Fruit fly (Drosophila melanogaster): ENCODE results near the gene Bhmt.
A peak's percentile ranks its signal among the peaks of the same experiment; 100 is the strongest.

Bhmt gene

DNA sequence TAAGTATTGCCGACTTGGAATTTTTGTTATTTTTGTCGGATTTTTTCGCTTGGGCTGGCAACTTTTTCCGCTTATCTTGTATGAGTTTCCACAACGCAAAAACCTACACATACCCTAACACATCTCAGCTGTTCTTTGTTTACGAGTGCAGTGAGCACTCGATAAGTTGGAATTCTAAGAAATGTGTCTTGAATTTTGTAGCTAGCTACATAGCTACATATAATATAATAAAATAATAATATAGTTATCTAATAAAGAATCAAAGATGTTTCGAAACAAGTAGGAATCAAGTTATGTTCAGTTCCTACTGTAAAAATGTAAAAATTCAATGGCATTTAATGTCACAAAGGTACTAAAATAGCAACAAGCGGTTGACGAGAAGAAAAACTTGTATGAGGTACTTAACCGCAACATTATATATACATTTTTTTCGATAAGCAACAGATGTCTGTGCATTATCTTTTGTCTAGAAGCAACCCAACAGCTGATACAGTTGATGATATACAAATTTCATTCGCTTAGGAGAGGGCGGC is at the start of gene Bhmt:
TSS of gene Bhmt (minus strand) at position 170 of the 533 bp plus-strand sequence.
- no peak for TF ChIP-seq sv (GFP tag; optimal IDR thresholded peaks at IDR 0.05)
- TF ChIP-seq psq (GFP tag; optimal IDR thresholded peaks at IDR 0.05), result peak; percentile 87
- TF ChIP-seq Sp1 (GFP tag; optimal IDR thresholded peaks at IDR 0.05), result peak; percentile 85
- TF ChIP-seq GATAd (GFP tag; optimal IDR thresholded peaks at IDR 0.05), result no peak
- peak; percentile 81 for TF ChIP-seq fru (GFP tag; optimal IDR thresholded peaks at IDR 0.05)
- no peak for TF ChIP-seq jim (GFP tag; optimal IDR thresholded peaks at IDR 0.05)
- TF ChIP-seq CG32264 (GFP tag; optimal IDR thresholded peaks at IDR 0.05), result peak; percentile 42
- peak; percentile 87 for TF ChIP-seq OdsH (GFP tag; optimal IDR thresholded peaks at IDR 0.05)
- TF ChIP-seq usp (GFP tag; optimal IDR thresholded peaks at IDR 0.05), result no peak
- peak; percentile 73 for TF ChIP-seq Hnf4 (GFP tag; optimal IDR thresholded peaks at IDR 0.05)
- TF ChIP-seq Mio (GFP tag; optimal IDR thresholded peaks at IDR 0.05), result no peak
- TF ChIP-seq tai (GFP tag; optimal IDR thresholded peaks at IDR 0.05), result no peak
- TF ChIP-seq Vsx2 (GFP tag; optimal IDR thresholded peaks at IDR 0.05; ENCODE audit: partially characterized antibody), result no peak
- peak; percentile 88 for TF ChIP-seq HLH106 (tag; optimal IDR thresholded peaks at IDR 0.05)
- no peak for TF ChIP-seq Dif (GFP tag; optimal IDR thresholded peaks at IDR 0.05; ENCODE audit: partially characterized antibody)
- no peak for TF ChIP-seq Abd-B (GFP tag; optimal IDR thresholded peaks at IDR 0.05)
- TF ChIP-seq Myc (optimal IDR thresholded peaks at IDR 0.05), result no peak
- TF ChIP-seq Hr83 (GFP tag; optimal IDR thresholded peaks at IDR 0.05; ENCODE audit: poor library complexity, severe bottlenecking), result peak; percentile 61
- TF ChIP-seq lola (GFP tag; optimal IDR thresholded peaks at IDR 0.05), result no peak
- no peak for TF ChIP-seq dsf (GFP tag; optimal IDR thresholded peaks at IDR 0.05; ENCODE audit: borderline replicate concordance)
- peak; percentile 68 for TF ChIP-seq br (GFP tag; optimal IDR thresholded peaks at IDR 0.05)
- TF ChIP-seq CrebA (GFP tag; optimal IDR thresholded peaks at IDR 0.05; ENCODE audit: borderline replicate concordance), result no peak
- peak in 1 of 2 experiments; percentile 91 for TF ChIP-seq foxo (GFP tag; optimal IDR thresholded peaks at IDR 0.05)
- TF ChIP-seq rgr (GFP tag; optimal IDR thresholded peaks at IDR 0.05), result peak; percentile 90
- TF ChIP-seq brk (GFP tag; optimal IDR thresholded peaks at IDR 0.05), result peak; percentile 84
- TF ChIP-seq h (GFP tag; optimal IDR thresholded peaks at IDR 0.05), result peak; percentile 88
- no peak for TF ChIP-seq Dfd (GFP tag; optimal IDR thresholded peaks at IDR 0.05)
- TF ChIP-seq sage (GFP tag; optimal IDR thresholded peaks at IDR 0.05), result peak; percentile 90
- TF ChIP-seq dl (GFP tag; optimal IDR thresholded peaks at IDR 0.05; ENCODE audit: insufficient read depth in 1 of 2, partially characterized antibody in 2 of 2), result no peak
- TF ChIP-seq ey (GFP tag; optimal IDR thresholded peaks at IDR 0.05), result peak; percentile 61
- TF ChIP-seq woc (GFP tag; optimal IDR thresholded peaks at IDR 0.05), result peak; percentile 60
- no peak for TF ChIP-seq N (GFP tag; optimal IDR thresholded peaks at IDR 0.05)
- no peak for TF ChIP-seq Jra (GFP tag; optimal IDR thresholded peaks at IDR 0.05)
- TF ChIP-seq Hr78 (GFP tag; optimal IDR thresholded peaks at IDR 0.05), result no peak
- peak; percentile 64 for TF ChIP-seq dmrt93B (GFP tag; optimal IDR thresholded peaks at IDR 0.05)
- TF ChIP-seq Rel (GFP tag; optimal IDR thresholded peaks at IDR 0.05), result peak; percentile 86
- TF ChIP-seq Rel (tag; optimal IDR thresholded peaks at IDR 0.05), result peak; percentile 87
- TF ChIP-seq CG9705 (GFP tag; optimal IDR thresholded peaks at IDR 0.05), result peak; percentile 49
- no peak for TF ChIP-seq pan (optimal IDR thresholded peaks at IDR 0.05)

DNA sequence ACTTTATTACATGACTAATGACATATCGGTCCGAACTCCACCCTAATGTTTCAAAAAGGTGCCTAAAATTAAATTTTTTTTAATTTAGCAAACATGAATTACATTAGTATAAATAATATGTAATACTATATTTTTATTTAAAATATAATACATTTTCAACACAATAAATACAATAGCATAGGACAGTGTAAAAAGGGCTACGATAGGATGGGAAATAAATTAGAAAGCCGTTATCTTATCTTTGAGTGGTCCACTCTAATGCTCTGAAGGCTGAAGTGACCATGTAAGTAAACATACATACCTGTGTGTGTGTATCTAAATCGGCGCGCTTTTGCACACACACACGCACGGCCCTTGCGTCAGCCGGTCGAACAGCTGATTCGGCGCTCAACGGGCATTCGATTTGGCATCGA is 45.9 kb upstream of the Bhmt start, which contains the start of gene CG31793:
TSS of gene CG31793 (plus strand) at position 409 of the 413 bp plus-strand sequence.
- no peak for TF ChIP-seq Myc (optimal IDR thresholded peaks at IDR 0.05)
- TF ChIP-seq GATAd (GFP tag; optimal IDR thresholded peaks at IDR 0.05), result no peak
- no peak for TF ChIP-seq Hnf4 (GFP tag; optimal IDR thresholded peaks at IDR 0.05)
- no peak for TF ChIP-seq dmrt93B (GFP tag; optimal IDR thresholded peaks at IDR 0.05)
- TF ChIP-seq foxo (GFP tag; optimal IDR thresholded peaks at IDR 0.05), result peak in 1 of 2 experiments; percentile 32
- peak; percentile 39 for TF ChIP-seq Hr83 (GFP tag; optimal IDR thresholded peaks at IDR 0.05; ENCODE audit: poor library complexity, severe bottlenecking)
- peak; percentile 50 for TF ChIP-seq Sp1 (GFP tag; optimal IDR thresholded peaks at IDR 0.05)
- no peak for TF ChIP-seq Dfd (GFP tag; optimal IDR thresholded peaks at IDR 0.05)
- no peak for TF ChIP-seq ey (GFP tag; optimal IDR thresholded peaks at IDR 0.05)
- no peak for TF ChIP-seq tai (GFP tag; optimal IDR thresholded peaks at IDR 0.05)
- no peak for TF ChIP-seq Dif (GFP tag; optimal IDR thresholded peaks at IDR 0.05; ENCODE audit: partially characterized antibody)
- no peak for TF ChIP-seq brk (GFP tag; optimal IDR thresholded peaks at IDR 0.05)
- TF ChIP-seq dsf (GFP tag; optimal IDR thresholded peaks at IDR 0.05; ENCODE audit: borderline replicate concordance), result no peak
- TF ChIP-seq usp (GFP tag; optimal IDR thresholded peaks at IDR 0.05), result no peak
- TF ChIP-seq sage (GFP tag; optimal IDR thresholded peaks at IDR 0.05), result no peak
- no peak for TF ChIP-seq br (GFP tag; optimal IDR thresholded peaks at IDR 0.05)
- TF ChIP-seq sv (GFP tag; optimal IDR thresholded peaks at IDR 0.05), result peak; percentile 22
- TF ChIP-seq fru (GFP tag; optimal IDR thresholded peaks at IDR 0.05), result no peak
- no peak for TF ChIP-seq CG9705 (GFP tag; optimal IDR thresholded peaks at IDR 0.05)
- no peak for TF ChIP-seq Rel (GFP tag; optimal IDR thresholded peaks at IDR 0.05)
- TF ChIP-seq Rel (tag; optimal IDR thresholded peaks at IDR 0.05), result no peak
- no peak for TF ChIP-seq jim (GFP tag; optimal IDR thresholded peaks at IDR 0.05)
- TF ChIP-seq lola (GFP tag; optimal IDR thresholded peaks at IDR 0.05), result no peak
- TF ChIP-seq woc (GFP tag; optimal IDR thresholded peaks at IDR 0.05), result no peak
- TF ChIP-seq HLH106 (tag; optimal IDR thresholded peaks at IDR 0.05), result peak; percentile 57
- TF ChIP-seq pan (optimal IDR thresholded peaks at IDR 0.05), result no peak
- TF ChIP-seq Vsx2 (GFP tag; optimal IDR thresholded peaks at IDR 0.05; ENCODE audit: partially characterized antibody), result no peak
- peak; percentile 60 for TF ChIP-seq OdsH (GFP tag; optimal IDR thresholded peaks at IDR 0.05)
- no peak for TF ChIP-seq Hr78 (GFP tag; optimal IDR thresholded peaks at IDR 0.05)
- no peak for TF ChIP-seq CrebA (GFP tag; optimal IDR thresholded peaks at IDR 0.05; ENCODE audit: borderline replicate concordance)
- TF ChIP-seq Jra (GFP tag; optimal IDR thresholded peaks at IDR 0.05), result no peak
- TF ChIP-seq N (GFP tag; optimal IDR thresholded peaks at IDR 0.05), result no peak
- TF ChIP-seq dl (GFP tag; optimal IDR thresholded peaks at IDR 0.05; ENCODE audit: insufficient read depth in 1 of 2, partially characterized antibody in 2 of 2), result no peak
- TF ChIP-seq Mio (GFP tag; optimal IDR thresholded peaks at IDR 0.05), result no peak
- no peak for TF ChIP-seq Abd-B (GFP tag; optimal IDR thresholded peaks at IDR 0.05)
- peak; percentile 68 for TF ChIP-seq rgr (GFP tag; optimal IDR thresholded peaks at IDR 0.05)
- TF ChIP-seq h (GFP tag; optimal IDR thresholded peaks at IDR 0.05), result peak; percentile 63
- TF ChIP-seq psq (GFP tag; optimal IDR thresholded peaks at IDR 0.05), result peak; percentile 41
- no peak for TF ChIP-seq CG32264 (GFP tag; optimal IDR thresholded peaks at IDR 0.05)

Data from whole organism, wandering third instar larva.